Fruit fly (Drosophila melanogaster): ENCODE results near the gene Ack.

DNA sequence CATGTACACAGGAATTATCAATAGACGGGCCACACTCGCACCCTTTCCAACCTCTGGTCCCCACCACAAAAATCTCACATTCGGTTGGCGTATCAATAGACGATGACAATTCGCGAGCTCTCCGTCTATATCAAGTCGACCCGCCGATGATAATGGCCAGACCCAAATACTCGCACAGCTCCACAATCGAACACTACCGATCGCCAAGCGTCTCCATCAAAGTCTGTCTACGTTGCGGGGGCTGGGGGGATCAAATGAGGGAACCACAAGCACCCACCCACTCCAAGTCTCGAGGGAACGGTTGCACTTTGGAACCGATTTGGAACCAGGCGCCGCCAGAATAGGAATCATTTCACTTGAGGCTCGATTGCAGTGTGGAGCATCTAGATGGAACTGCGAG, 39.6 kb upstream of the Ack start:
- no peak for TF ChIP-seq fru (optimal IDR thresholded peaks at IDR 0.05)
- no peak for TF ChIP-seq CG10209 (GFP tag; optimal IDR thresholded peaks at IDR 0.05)
- TF ChIP-seq cato (GFP tag; optimal IDR thresholded peaks at IDR 0.05; ENCODE audit: borderline replicate concordance) = no peak
- TF ChIP-seq her (GFP tag; optimal IDR thresholded peaks at IDR 0.05) = no peak
- no peak for TF ChIP-seq gsb-n (tag; optimal IDR thresholded peaks at IDR 0.05)
- TF ChIP-seq CG13894 (tag; optimal IDR thresholded peaks at IDR 0.05) = no peak
- no peak for TF ChIP-seq Rx (GFP tag; IDR thresholded peaks at IDR 0.05)
- TF ChIP-seq ind (GFP tag; optimal IDR thresholded peaks at IDR 0.05) = no peak
- no peak for TF ChIP-seq Sin3A (optimal IDR thresholded peaks at IDR 0.05)

All from whole organism, embryonic.